Worm (Caenorhabditis elegans) whole organism, mixed stage, embryonic: Measurements from ENCODE around the gene str-57.

Experiments
- bed-3 ChIP-seq: fragments of 200-800 bp; sonication (Bioruptor generic); optimal IDR thresholded peaks from 3 replicates; lab custom pipeline; 2018; ENCODE audit warnings: mild to moderate bottlenecking, missing genetic modification characterization, moderate library complexity, missing compliant biosample characterization
- blmp-1 ChIP-seq: fragments of 150-350 bp; optimal IDR thresholded peaks from 2 replicates; lab custom pipeline; 2014; ENCODE audit warnings: missing biosample characterization, missing genetic modification characterization
- ceh-39 ChIP-seq: fragments of 150-350 bp; optimal IDR thresholded peaks from 2 replicates; lab custom pipeline; 2014; ENCODE audit warnings: missing biosample characterization, missing genetic modification characterization
- ceh-43 ChIP-seq: fragments of 200-800 bp; sonication (Bioruptor generic); optimal IDR thresholded peaks from 2 replicates; lab custom pipeline; 2018; ENCODE audit warnings: mild to moderate bottlenecking, missing genetic modification characterization, moderate library complexity, missing compliant biosample characterization
- ceh-83 ChIP-seq: fragments of 200-800 bp; sonication (Bioruptor generic); optimal IDR thresholded peaks from 2 replicates; lab custom pipeline; 2018; ENCODE audit warnings: mild to moderate bottlenecking, missing genetic modification characterization, missing compliant biosample characterization
- ces-1 ChIP-seq: fragments of 150-350 bp; optimal IDR thresholded peaks from 2 replicates; lab custom pipeline; 2014; ENCODE audit warnings: missing biosample characterization, missing genetic modification reagents, missing genetic modification characterization
- cnd-1 ChIP-seq: fragments of 200-800 bp; sonication (Bioruptor generic); optimal IDR thresholded peaks from 2 replicates; lab custom pipeline; 2018; ENCODE audit warnings: mild to moderate bottlenecking, missing genetic modification characterization, missing compliant biosample characterization
- drap-1 ChIP-seq: fragments of 200-800 bp; sonication (Bioruptor generic); optimal IDR thresholded peaks from 3 replicates; lab custom pipeline; 2018; ENCODE audit warnings: mild to moderate bottlenecking, missing genetic modification characterization, missing compliant biosample characterization
- elt-3 ChIP-seq: fragments of 150-350 bp; optimal IDR thresholded peaks from 2 replicates; lab custom pipeline; 2014; ENCODE audit warnings: missing biosample characterization, missing genetic modification characterization
- ham-2 ChIP-seq: fragments of 200-800 bp; sonication (Bioruptor generic); optimal IDR thresholded peaks from 2 replicates; lab custom pipeline; 2018; ENCODE audit warnings: mild to moderate bottlenecking, missing genetic modification characterization, missing compliant biosample characterization
- hlh-1 ChIP-seq: fragments of 150-350 bp; optimal IDR thresholded peaks from 2 replicates; lab custom pipeline; 2014; ENCODE audit warnings: missing biosample characterization, missing genetic modification reagents, missing genetic modification characterization
- lin-13 ChIP-seq: fragments of 150-350 bp; optimal IDR thresholded peaks from 2 replicates; lab custom pipeline; 2014; ENCODE audit warnings: missing biosample characterization, missing genetic modification characterization
- lin-32 ChIP-seq: fragments of 200-800 bp; sonication (Bioruptor generic); optimal IDR thresholded peaks from 2 replicates; lab custom pipeline; 2018; ENCODE audit warnings: mild to moderate bottlenecking, missing genetic modification characterization, missing compliant biosample characterization
- lsy-2 ChIP-seq: fragments of 150-350 bp; optimal IDR thresholded peaks from 2 replicates; lab custom pipeline; 2014; ENCODE audit warnings: missing biosample characterization, missing genetic modification characterization
- mep-1 ChIP-seq: fragments of 150-350 bp; optimal IDR thresholded peaks from 2 replicates; lab custom pipeline; 2017; ENCODE audit warnings: missing biosample characterization, missing genetic modification reagents, missing genetic modification characterization, inconsistent platforms
- mls-2 ChIP-seq: sonication (generic microtip); optimal IDR thresholded peaks from 2 replicates; lab custom pipeline; 2016; ENCODE audit warnings: mild to moderate bottlenecking, missing genetic modification characterization, moderate library complexity, missing compliant biosample characterization
- nhr-12 ChIP-seq: fragments of 150-350 bp; optimal IDR thresholded peaks from 2 replicates; lab custom pipeline; 2014; ENCODE audit warnings: missing biosample characterization, missing genetic modification characterization
- nhr-2 ChIP-seq: fragments of 150-350 bp; optimal IDR thresholded peaks from 2 replicates; lab custom pipeline; 2014; ENCODE audit warnings: missing biosample characterization, missing genetic modification characterization
- nhr-237 ChIP-seq: fragments of 150-350 bp; optimal IDR thresholded peaks from 2 replicates; lab custom pipeline; 2014; ENCODE audit warnings: missing biosample characterization, missing genetic modification characterization
- nhr-28 ChIP-seq: fragments of 150-350 bp; optimal IDR thresholded peaks from 2 replicates; lab custom pipeline; 2014; ENCODE audit warnings: missing biosample characterization, missing genetic modification characterization
- nhr-76 ChIP-seq: sonication (generic microtip); optimal IDR thresholded peaks from 2 replicates; lab custom pipeline; 2017; ENCODE audit warnings: missing biosample characterization, missing genetic modification characterization
- pha-4 ChIP-seq: fragments of 150-350 bp; optimal IDR thresholded peaks from 2 replicates; lab custom pipeline; 2018; ENCODE audit warnings: missing biosample characterization, missing genetic modification reagents, missing genetic modification characterization
- sem-2 ChIP-seq: fragments of 200-800 bp; sonication (Bioruptor generic); optimal IDR thresholded peaks from 2 replicates; lab custom pipeline; 2018; ENCODE audit warnings: mild to moderate bottlenecking, missing genetic modification characterization, missing compliant biosample characterization
- snpc-4 ChIP-seq: fragments of 150-350 bp; optimal IDR thresholded peaks from 2 replicates; lab custom pipeline; 2014; ENCODE audit warnings: missing biosample characterization, missing genetic modification characterization
- sptf-1 ChIP-seq: sonication (generic microtip); optimal IDR thresholded peaks from 2 replicates; lab custom pipeline; 2017; ENCODE audit warnings: mild to moderate bottlenecking, missing genetic modification characterization, moderate library complexity, missing compliant biosample characterization
- tbx-8 ChIP-seq: fragments of 200-800 bp; sonication (Bioruptor generic); optimal IDR thresholded peaks from 2 replicates; lab custom pipeline; 2018; ENCODE audit warnings: mild to moderate bottlenecking, missing genetic modification characterization, moderate library complexity, missing compliant biosample characterization
- unc-120 ChIP-seq: sonication (generic microtip); optimal IDR thresholded peaks from 2 replicates; lab custom pipeline; 2017; ENCODE audit warnings: missing genetic modification characterization, missing compliant biosample characterization; ENCODE audit not compliant: poor library complexity, severe bottlenecking
- unc-39 ChIP-seq: fragments of 150-350 bp; optimal IDR thresholded peaks from 2 replicates; lab custom pipeline; 2014; ENCODE audit warnings: missing biosample characterization, missing genetic modification characterization
- unc-62 ChIP-seq: fragments of 150-350 bp; optimal IDR thresholded peaks from 2 replicates; lab custom pipeline; 2014; ENCODE audit warnings: missing biosample characterization, missing genetic modification reagents, missing genetic modification characterization
- ztf-11 ChIP-seq: fragments of 150-350 bp; optimal IDR thresholded peaks from 2 replicates; lab custom pipeline; 2014; ENCODE audit warnings: missing biosample characterization, missing genetic modification characterization

Gene str-57

ce11 chrV:15870356-15870755, at the start of gene str-57:
Gene str-57, plus strand, starts transcription at chrV:15870656.
- no peak for TF ChIP-seq snpc-4 (tag; lab: Kevin White, UChicago)
- TF ChIP-seq unc-62 (GFP tag; lab: Kevin White, UChicago) = no peak
- no peak for TF ChIP-seq nhr-28 (tag; lab: Kevin White, UChicago)
- TF ChIP-seq ceh-39 (tag; lab: Kevin White, UChicago) = no peak

ce11 chrV:15821398-15821797, 49.1 kb upstream of the str-57 start, which contains the start of gene srbc-49:
Gene srbc-49, plus strand, starts transcription at chrV:15821698.
- no peak for TF ChIP-seq lsy-2
- TF ChIP-seq nhr-2 (tag; lab: Kevin White, UChicago) = no peak
- TF ChIP-seq bed-3 (GFP tag; lab: Kevin White, UChicago) = no peak
- no peak for TF ChIP-seq blmp-1 (tag; lab: Kevin White, UChicago)
- no peak for TF ChIP-seq sptf-1 (tag; lab: Kevin White, UChicago)
- no peak for TF ChIP-seq unc-62 (GFP tag; lab: Kevin White, UChicago)
- TF ChIP-seq mls-2 = no peak
- no peak for TF ChIP-seq nhr-76
- no peak for TF ChIP-seq ham-2 (GFP tag; lab: Kevin White, UChicago)
- no peak for TF ChIP-seq snpc-4 (tag; lab: Kevin White, UChicago)
- no peak for TF ChIP-seq drap-1
- TF ChIP-seq nhr-28 (tag; lab: Kevin White, UChicago) = no peak
- no peak for TF ChIP-seq mep-1 (tag; lab: Kevin White, UChicago)
- no peak for TF ChIP-seq pha-4 (tag; lab: Kevin White, UChicago)
- TF ChIP-seq lin-13 (tag; lab: Kevin White, UChicago) = no peak
- no peak for TF ChIP-seq elt-3 (tag; lab: Kevin White, UChicago)
- TF ChIP-seq unc-39 (tag; lab: Kevin White, UChicago) = no peak
- no peak for TF ChIP-seq ztf-11 (tag; lab: Kevin White, UChicago)

- TF ChIP-seq ces-1 (GFP tag; lab: Kevin White, UChicago) = no peak
- TF ChIP-seq tbx-8 (GFP tag; lab: Kevin White, UChicago) = no peak
- no peak for TF ChIP-seq ceh-43 (GFP tag; lab: Kevin White, UChicago)
- no peak for TF ChIP-seq snpc-4 (tag; lab: Kevin White, UChicago)
- no peak for TF ChIP-seq lin-32 (GFP tag; lab: Kevin White, UChicago)
- no peak for TF ChIP-seq unc-62 (GFP tag; lab: Kevin White, UChicago)
- TF ChIP-seq nhr-28 (tag; lab: Kevin White, UChicago) = no peak
- no peak for TF ChIP-seq mep-1 (tag; lab: Kevin White, UChicago)
- no peak for TF ChIP-seq sem-2 (GFP tag; lab: Kevin White, UChicago)
- TF ChIP-seq ceh-39 (tag; lab: Kevin White, UChicago) = no peak
- TF ChIP-seq nhr-237 = no peak
These were observed 45.6 kb upstream of the str-57 start, which contains the start of gene srbc-50 for ce11 chrV:15824866-15825265. Gene srbc-50, minus strand, starts transcription at chrV:15824966.

- TF ChIP-seq sptf-1 (tag; lab: Kevin White, UChicago) (no peak), ces-1 (GFP tag; lab: Kevin White, UChicago) (no peak), bed-3 (GFP tag; lab: Kevin White, UChicago) (no peak), nhr-12 (tag; lab: Kevin White, UChicago) (no peak), mls-2 (no peak), ceh-43 (GFP tag; lab: Kevin White, UChicago) (no peak), unc-62 (GFP tag; lab: Kevin White, UChicago) (no peak), blmp-1 (tag; lab: Kevin White, UChicago) (no peak), snpc-4 (tag; lab: Kevin White, UChicago) (no peak), nhr-76 (no peak), nhr-28 (tag; lab: Kevin White, UChicago) (no peak), ceh-83 (GFP tag; lab: Kevin White, UChicago) (no peak), nhr-237 (no peak), unc-120 (no peak)
These were observed 44.3 kb upstream of the str-57 start, which contains the start of gene srbc-51 for ce11 chrV:15826110-15826509. Gene srbc-51, plus strand, starts transcription at chrV:15826410.

ce11 chrV:15829907-15830306, 40.5 kb upstream of the str-57 start, which contains the start of gene srbc-55:
Gene srbc-55, minus strand, starts transcription at chrV:15830007.
- TF ChIP-seq snpc-4 (tag; lab: Kevin White, UChicago) (no peak), ces-1 (GFP tag; lab: Kevin White, UChicago) (no peak), lin-13 (tag; lab: Kevin White, UChicago) (no peak), ceh-83 (GFP tag; lab: Kevin White, UChicago) (no peak), pha-4 (tag; lab: Kevin White, UChicago) (no peak), lin-32 (GFP tag; lab: Kevin White, UChicago) (no peak), cnd-1 (tag; lab: Kevin White, UChicago) (no peak), bed-3 (GFP tag; lab: Kevin White, UChicago) (no peak), nhr-12 (tag; lab: Kevin White, UChicago) (no peak), mep-1 (tag; lab: Kevin White, UChicago) (no peak), mls-2 (no peak), ceh-43 (GFP tag; lab: Kevin White, UChicago) (no peak), nhr-28 (tag; lab: Kevin White, UChicago) (no peak), elt-3 (tag; lab: Kevin White, UChicago) (no peak), nhr-237 (no peak), unc-62 (GFP tag; lab: Kevin White, UChicago) (no peak), hlh-1 (no peak)
